Fruit fly (Drosophila melanogaster) whole organism, embryonic: ENCODE measurements around the gene hop.
A peak's percentile ranks its signal among the peaks of the same experiment; 100 is the strongest.

Experiments
- Abd-B ChIP-seq: fragments of 200-800 bp; sonication (Bioruptor generic); optimal IDR thresholded peaks from 2 replicates; lab custom pipeline; 2018; ENCODE audit warnings: missing biosample characterization, mild to moderate bottlenecking, missing genetic modification characterization, moderate library complexity
- Ada2b ChIP-seq: fragments of 200-800 bp; sonication (Bioruptor generic); IDR thresholded peaks from 2 replicates; pipeline ENCODE4 v1.3.6; 2022; ENCODE audit warnings: missing biosample characterization, missing genetic modification characterization
- Adf1 ChIP-seq: fragments of 200-800 bp; sonication (Bioruptor generic); IDR thresholded peaks from 2 replicates; pipeline ENCODE4 v1.3.6; 2022; ENCODE audit warnings: missing biosample characterization, missing genetic modification characterization
- Antp ChIP-seq: fragments of 200-800 bp; sonication (Bioruptor generic); optimal IDR thresholded peaks from 3 replicates; lab custom pipeline; 2016; ENCODE audit warnings: missing biosample characterization, missing genetic modification characterization
- B-H2 ChIP-seq: fragments of 200-800 bp; sonication (Bioruptor generic); optimal IDR thresholded peaks from 2 replicates; lab custom pipeline; 2018; ENCODE audit warnings: missing biosample characterization, mild to moderate bottlenecking, missing genetic modification characterization
- CG10366 ChIP-seq: fragments of 200-800 bp; sonication (Bioruptor generic); IDR thresholded peaks from 2 replicates; pipeline ENCODE4 v1.3.6; 2022; ENCODE audit warnings: missing biosample characterization, missing genetic modification characterization
- CG11085 ChIP-seq: fragments of 200-800 bp; sonication (Bioruptor generic); IDR thresholded peaks from 2 replicates; pipeline ENCODE4 v1.3.6; 2022; ENCODE audit warnings: missing biosample characterization, missing genetic modification characterization
- CG15269 ChIP-seq: fragments of 200-800 bp; sonication (Bioruptor generic); optimal IDR thresholded peaks from 2 replicates; lab custom pipeline; 2018; ENCODE audit warnings: missing biosample characterization, mild to moderate bottlenecking, missing genetic modification characterization, moderate library complexity
- CG2120 ChIP-seq: fragments of 200-800 bp; sonication (Bioruptor generic); optimal IDR thresholded peaks from 3 replicates; lab custom pipeline; 2016; ENCODE audit warnings: missing biosample characterization, missing genetic modification characterization
- CG2678 ChIP-seq: fragments of 200-800 bp; sonication (Bioruptor generic); optimal IDR thresholded peaks from 3 replicates; lab custom pipeline; 2019; ENCODE audit warnings: missing biosample characterization, mild to moderate bottlenecking, missing genetic modification characterization, moderate library complexity
- CG4707 ChIP-seq: fragments of 200-800 bp; sonication (Bioruptor generic); optimal IDR thresholded peaks from 2 replicates; lab custom pipeline; 2018; ENCODE audit warnings: missing biosample characterization, mild to moderate bottlenecking, missing genetic modification characterization, moderate library complexity
- CG4820 ChIP-seq: fragments of 200-800 bp; sonication (Bioruptor generic); optimal IDR thresholded peaks from 3 replicates; lab custom pipeline; 2016; ENCODE audit warnings: missing biosample characterization, missing genetic modification characterization
- CG7786 ChIP-seq: fragments of 200-800 bp; sonication (Bioruptor generic); optimal IDR thresholded peaks from 2 replicates; lab custom pipeline; 2016; ENCODE audit warnings: missing biosample characterization, missing genetic modification characterization
- CG7839 ChIP-seq: fragments of 200-800 bp; sonication (Bioruptor generic); optimal IDR thresholded peaks from 3 replicates; lab custom pipeline; 2018; ENCODE audit warnings: missing biosample characterization, mild to moderate bottlenecking, missing genetic modification characterization, moderate library complexity
- CG8290 ChIP-seq, 3 experiments: fragments of 200-800 bp; sonication (Bioruptor generic); optimal IDR thresholded peaks; 2 replicates each; lab custom pipeline; 2016 to 2019; ENCODE audit warnings: missing biosample characterization in 3 of 3, missing genetic modification characterization in 3 of 3, mild to moderate bottlenecking in 2 of 3, moderate library complexity in 1 of 3
- CG8944 ChIP-seq: fragments of 200-800 bp; sonication (Bioruptor generic); optimal IDR thresholded peaks from 3 replicates; lab custom pipeline; 2016; ENCODE audit warnings: missing biosample characterization, missing genetic modification characterization
- CG9932 ChIP-seq: fragments of 200-800 bp; sonication (Bioruptor generic); IDR thresholded peaks from 2 replicates; pipeline ENCODE4 v1.3.6; 2022; ENCODE audit warnings: missing biosample characterization, missing genetic modification characterization
- Dll ChIP-seq: fragments of 200-800 bp; sonication (Bioruptor generic); IDR thresholded peaks from 4 replicates; pipeline ENCODE4 v1.3.6; 2022; ENCODE audit warnings: missing biosample characterization, missing genetic modification characterization; ENCODE audit not compliant: partially characterized antibody
- Fer1 ChIP-seq: fragments of 200-800 bp; sonication (Bioruptor generic); optimal IDR thresholded peaks from 2 replicates; lab custom pipeline; 2017; ENCODE audit warnings: missing biosample characterization, mild to moderate bottlenecking, missing genetic modification characterization
- Gug ChIP-seq: fragments of 200-800 bp; sonication (Bioruptor generic); IDR thresholded peaks from 4 replicates; pipeline ENCODE4 v1.3.6; 2022; ENCODE audit warnings: missing biosample characterization, missing genetic modification characterization
- H15 ChIP-seq: fragments of 200-800 bp; sonication (Bioruptor generic); IDR thresholded peaks from 3 replicates; pipeline ENCODE4 v1.3.6; 2022; ENCODE audit warnings: missing biosample characterization, missing genetic modification characterization
- H2.0 ChIP-seq: fragments of 200-800 bp; sonication (Bioruptor generic); IDR thresholded peaks from 2 replicates; pipeline ENCODE4 v1.3.6; 2022; ENCODE audit warnings: missing biosample characterization, missing genetic modification characterization
- Hmr ChIP-seq: fragments of 200-800 bp; sonication (Bioruptor generic); optimal IDR thresholded peaks from 3 replicates; lab custom pipeline; 2017; ENCODE audit warnings: mild to moderate bottlenecking, missing biosample characterization, missing genetic modification reagents, missing genetic modification characterization
- Hmx ChIP-seq: fragments of 200-800 bp; sonication (Bioruptor generic); optimal IDR thresholded peaks from 2 replicates; lab custom pipeline; 2016; ENCODE audit warnings: missing biosample characterization, missing genetic modification characterization
- Hsf ChIP-seq: fragments of 200-800 bp; sonication (Bioruptor generic); optimal IDR thresholded peaks from 3 replicates; lab custom pipeline; 2016; ENCODE audit warnings: missing biosample characterization, missing genetic modification characterization
- MESR4 ChIP-seq: fragments of 200-800 bp; sonication (Bioruptor generic); optimal IDR thresholded peaks from 2 replicates; lab custom pipeline; 2018; ENCODE audit warnings: missing biosample characterization, mild to moderate bottlenecking, missing genetic modification characterization, moderate library complexity
- Meics ChIP-seq: fragments of 200-800 bp; sonication (Bioruptor generic); optimal IDR thresholded peaks from 2 replicates; lab custom pipeline; 2017; ENCODE audit warnings: missing biosample characterization, mild to moderate bottlenecking, missing genetic modification characterization
- Oli ChIP-seq: fragments of 200-800 bp; sonication (Bioruptor generic); optimal IDR thresholded peaks from 2 replicates; lab custom pipeline; 2018; ENCODE audit warnings: missing biosample characterization, mild to moderate bottlenecking, missing genetic modification characterization, moderate library complexity
- Optix ChIP-seq: fragments of 200-800 bp; sonication (Bioruptor generic); IDR thresholded peaks from 3 replicates; pipeline ENCODE4 v1.3.6; 2022; ENCODE audit warnings: missing biosample characterization, missing genetic modification characterization
- PHDP ChIP-seq: fragments of 200-800 bp; sonication (Bioruptor generic); optimal IDR thresholded peaks from 3 replicates; lab custom pipeline; 2018; ENCODE audit warnings: missing biosample characterization, mild to moderate bottlenecking, missing genetic modification characterization, moderate library complexity
- Ptx1 ChIP-seq: fragments of 200-800 bp; sonication (Bioruptor generic); IDR thresholded peaks from 2 replicates; pipeline ENCODE4 v1.3.6; 2022; ENCODE audit warnings: missing biosample characterization, missing genetic modification characterization
- ase ChIP-seq: fragments of 200-800 bp; sonication (Bioruptor generic); IDR thresholded peaks from 3 replicates; pipeline ENCODE4 v1.3.6; 2022; ENCODE audit warnings: missing biosample characterization, missing genetic modification characterization
- ci ChIP-seq: fragments of 200-800 bp; sonication (Bioruptor generic); IDR thresholded peaks from 3 replicates; pipeline ENCODE4 v1.3.6; 2022; ENCODE audit warnings: missing biosample characterization, missing genetic modification characterization
- dpn ChIP-seq, 2 experiments: fragments of 200-800 bp; sonication (Bioruptor generic); optimal IDR thresholded peaks; 3 replicates each; lab custom pipeline; 2016; ENCODE audit warnings: missing biosample characterization in 2 of 2, missing genetic modification characterization in 2 of 2
- dysf ChIP-seq: fragments of 200-800 bp; sonication (Bioruptor generic); IDR thresholded peaks from 3 replicates; pipeline ENCODE4 v1.3.6; 2022; ENCODE audit warnings: missing biosample characterization, missing genetic modification characterization
- ems ChIP-seq: fragments of 200-800 bp; sonication (Bioruptor generic); optimal IDR thresholded peaks from 3 replicates; lab custom pipeline; 2016; ENCODE audit warnings: missing biosample characterization, missing genetic modification characterization
- her ChIP-seq: fragments of 200-800 bp; sonication (Bioruptor generic); optimal IDR thresholded peaks from 2 replicates; lab custom pipeline; 2016; ENCODE audit warnings: missing biosample characterization, missing genetic modification characterization
- ind ChIP-seq: fragments of 200-800 bp; sonication (Bioruptor generic); optimal IDR thresholded peaks from 3 replicates; lab custom pipeline; 2016; ENCODE audit warnings: missing biosample characterization, missing genetic modification characterization
- klu ChIP-seq: fragments of 200-800 bp; sonication (Bioruptor generic); IDR thresholded peaks from 2 replicates; pipeline ENCODE4 v1.3.6; 2022; ENCODE audit warnings: missing biosample characterization, missing genetic modification characterization
- lilli ChIP-seq: fragments of 200-800 bp; sonication (Bioruptor generic); optimal IDR thresholded peaks from 3 replicates; lab custom pipeline; 2016; ENCODE audit warnings: missing biosample characterization, missing genetic modification characterization
- maf-S ChIP-seq: fragments of 200-800 bp; sonication (Bioruptor generic); optimal IDR thresholded peaks from 2 replicates; lab custom pipeline; 2016; ENCODE audit warnings: missing biosample characterization, missing genetic modification characterization
- odd ChIP-seq: fragments of 200-800 bp; sonication (Bioruptor generic); optimal IDR thresholded peaks from 2 replicates; lab custom pipeline; 2017; ENCODE audit warnings: missing biosample characterization, mild to moderate bottlenecking, missing genetic modification characterization
- pho ChIP-seq: fragments of 200-800 bp; sonication (Bioruptor generic); optimal IDR thresholded peaks from 2 replicates; lab custom pipeline; 2016; ENCODE audit warnings: missing biosample characterization, missing genetic modification characterization
- ranshi ChIP-seq: fragments of 200-800 bp; sonication (Bioruptor generic); IDR thresholded peaks from 2 replicates; pipeline ENCODE4 v1.3.6; 2022; ENCODE audit warnings: missing biosample characterization, missing genetic modification characterization
- salm ChIP-seq: fragments of 200-800 bp; sonication (Bioruptor generic); optimal IDR thresholded peaks from 2 replicates; lab custom pipeline; 2018; ENCODE audit warnings: missing biosample characterization, mild to moderate bottlenecking, missing genetic modification characterization
- sob ChIP-seq: fragments of 200-800 bp; sonication (Bioruptor generic); IDR thresholded peaks from 2 replicates; pipeline ENCODE4 v1.3.6; 2022; ENCODE audit warnings: missing biosample characterization, missing genetic modification characterization
- tgo ChIP-seq: fragments of 200-800 bp; sonication (Bioruptor generic); IDR thresholded peaks from 3 replicates; pipeline ENCODE4 v1.3.6; 2022; ENCODE audit warnings: missing biosample characterization, missing genetic modification characterization
- tio ChIP-seq: fragments of 200-800 bp; sonication (Bioruptor generic); optimal IDR thresholded peaks from 2 replicates; lab custom pipeline; 2017; ENCODE audit warnings: missing biosample characterization, missing genetic modification characterization, inconsistent platforms
- unpg ChIP-seq: fragments of 200-800 bp; sonication (Bioruptor generic); optimal IDR thresholded peaks from 3 replicates; lab custom pipeline; 2018; ENCODE audit warnings: missing biosample characterization, mild to moderate bottlenecking, missing genetic modification characterization, moderate library complexity
- wek ChIP-seq: fragments of 200-800 bp; sonication (Bioruptor generic); optimal IDR thresholded peaks from 3 replicates; lab custom pipeline; 2018; ENCODE audit warnings: missing biosample characterization, mild to moderate bottlenecking, missing genetic modification characterization, moderate library complexity

The hop gene

dm6 chrX:11391364-11391915, 23.5 kb upstream of the hop start (continued):
- peak; percentile 63; the same call in 3 of the 4 replicates for TF ChIP-seq Gug (GFP tag; lab: Robert Waterston, UW)
- peak; percentile 80 for TF ChIP-seq CG9932 (GFP tag; lab: Robert Waterston, UW)
- peak; percentile 45 for TF ChIP-seq ind
- TF ChIP-seq Optix: no peak
- TF ChIP-seq her (GFP tag; lab: Kevin White, UChicago): no peak
- no peak for TF ChIP-seq Hmx (GFP tag; lab: Kevin White, UChicago)
- TF ChIP-seq ci: peak; percentile 44; the same call in 1 of the 3 replicates
- TF ChIP-seq ase: 0 out of 3 replicates have a peak, but pooled peaks have one; percentile 39
- TF ChIP-seq sob: peak; percentile 32; the same call in 1 of the 2 replicates
- 0 out of 2 replicates have a peak, but pooled peaks have one; percentile 11 for TF ChIP-seq CG11085 (GFP tag; lab: Robert Waterston, UW)
- peak; percentile 54 for TF ChIP-seq CG2120
- peak; percentile 42 for TF ChIP-seq CG7839
- no peak for TF ChIP-seq Oli (tag; lab: Kevin White, UChicago)
- peak; percentile 43 for TF ChIP-seq lilli (GFP tag; lab: Kevin White, UChicago)
- no peak for TF ChIP-seq tio (GFP tag; lab: Kevin White, UChicago)
- TF ChIP-seq CG10366: peak; percentile 66
- no peak for TF ChIP-seq pho (GFP tag; lab: Kevin White, UChicago)
- TF ChIP-seq salm: peak; percentile 13
- peak; percentile 57 for TF ChIP-seq unpg (GFP tag; lab: Kevin White, UChicago)
- peak; percentile 3 for TF ChIP-seq ems (GFP tag; lab: Kevin White, UChicago)
- TF ChIP-seq H2.0 (GFP tag; lab: Robert Waterston, UW): 0 out of 2 replicates have a peak, but pooled peaks have one; percentile 44
- no peak for TF ChIP-seq MESR4
- peak; percentile 81 for TF ChIP-seq Ada2b
- TF ChIP-seq klu: peak; percentile 18; the same call in 1 of the 2 replicates
- TF ChIP-seq H15 (GFP tag; lab: Robert Waterston, UW): no peak
- no peak for TF ChIP-seq Meics (GFP tag; lab: Kevin White, UChicago)
- no peak for TF ChIP-seq CG4707 (GFP tag; lab: Kevin White, UChicago)
- peak; percentile 7 for TF ChIP-seq B-H2
- peak; percentile 1 for TF ChIP-seq Fer1 (GFP tag; lab: Kevin White, UChicago)
- peak; percentile 59 for TF ChIP-seq CG2678 (tag; lab: Kevin White, UChicago)
- no peak for TF ChIP-seq CG4820
- TF ChIP-seq PHDP: peak; percentile 33
- no peak for TF ChIP-seq wek (GFP tag; lab: Kevin White, UChicago)
- no peak for TF ChIP-seq maf-S
- TF ChIP-seq odd: no peak
- TF ChIP-seq Antp: peak; percentile 43
- TF ChIP-seq CG8290 (GFP tag; optimal IDR thresholded peaks at IDR 0.05; lab: Kevin White, UChicago): no peak
- peak in 1 of 2 experiments; percentile 67 for TF ChIP-seq CG8290 (tag; optimal IDR thresholded peaks at IDR 0.05; lab: Kevin White, UChicago)
- peak; percentile 70 for TF ChIP-seq CG15269 (tag; lab: Kevin White, UChicago)
- TF ChIP-seq dysf: peak; percentile 79
- TF ChIP-seq ranshi: peak; percentile 74
- peak; percentile 16 for TF ChIP-seq CG7786 (GFP tag; lab: Kevin White, UChicago)
- TF ChIP-seq CG8944 (GFP tag; lab: Kevin White, UChicago): peak; percentile 40
- peak; percentile 44; the same call in 1 of the 3 replicates for TF ChIP-seq tgo (GFP tag; lab: Robert Waterston, UW)
- TF ChIP-seq Abd-B (GFP tag; lab: Kevin White, UChicago): no peak
- TF ChIP-seq dpn (GFP tag; optimal IDR thresholded peaks at IDR 0.05; lab: Kevin White, UChicago): peak in 1 of 2 experiments; percentile 30
- no peak for TF ChIP-seq Adf1
- TF ChIP-seq Hsf (GFP tag; lab: Kevin White, UChicago): peak; percentile 30
- TF ChIP-seq Ptx1 (GFP tag; lab: Robert Waterston, UW): peak; percentile 78
- TF ChIP-seq Hmr (GFP tag; lab: Kevin White, UChicago): no peak
- no peak for TF ChIP-seq Dll (GFP tag; lab: Robert Waterston, UW)
